Fruit fly (Drosophila melanogaster): ENCODE results near the gene CG43740.

Gene CG43740

DNA sequence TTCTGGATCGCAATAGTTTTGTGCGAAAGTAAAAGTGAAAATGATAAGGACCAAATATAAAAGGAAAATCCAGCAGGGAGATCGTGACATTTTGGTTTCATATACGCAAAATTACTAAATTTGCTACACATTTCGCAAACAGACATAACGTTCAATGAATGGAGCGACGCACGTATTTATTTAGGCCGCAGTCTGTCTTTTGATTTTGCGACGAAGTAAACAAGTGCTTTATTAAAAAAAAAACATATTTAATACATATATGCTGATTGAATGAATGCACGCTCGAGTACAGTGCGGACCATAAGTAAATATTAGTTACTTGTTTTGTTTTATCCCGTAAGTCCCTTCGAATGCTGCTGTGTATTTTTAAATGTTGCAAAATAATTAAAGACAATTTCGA, 33.9 kb downstream of the CG43740 start, which contains the start of gene CG32679:
Gene CG32679, minus strand, starts transcription at position 101 of the 400 bp plus-strand sequence.
- TF ChIP-seq usp (GFP tag; optimal IDR thresholded peaks at IDR 0.05) (no peak), psq (optimal IDR thresholded peaks at IDR 0.05) (no peak), EcR (GFP tag; optimal IDR thresholded peaks at IDR 0.05) (no peak), Dll (optimal IDR thresholded peaks at IDR 0.05) (no peak), pan (optimal IDR thresholded peaks at IDR 0.05) (no peak), CG8478 (optimal IDR thresholded peaks at IDR 0.05) (no peak)

DNA sequence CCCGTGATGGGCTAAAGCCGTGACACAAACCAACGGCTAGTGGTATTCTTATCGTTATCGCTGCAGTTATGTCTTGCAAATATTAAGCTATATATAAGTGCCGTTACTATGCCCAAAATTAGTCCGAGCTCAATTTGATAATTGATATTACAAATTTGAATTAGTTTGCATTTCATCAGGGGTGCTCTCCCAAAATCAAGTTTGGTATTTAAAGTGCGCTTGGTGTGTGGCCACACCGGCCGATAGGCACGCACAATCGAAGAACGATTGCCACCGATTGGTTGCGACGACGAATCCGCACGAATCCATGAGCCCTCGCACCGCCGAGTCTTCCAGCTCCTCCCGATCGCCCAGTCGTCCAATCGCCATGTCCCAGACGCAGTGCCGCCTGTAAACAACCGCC, 34.4 kb downstream of the CG43740 start, which contains the start of gene CG17841:
Gene CG17841, plus strand, starts transcription at position 252 of the 403 bp plus-strand sequence.
- no peak for TF ChIP-seq psq (optimal IDR thresholded peaks at IDR 0.05)
- TF ChIP-seq Dll (optimal IDR thresholded peaks at IDR 0.05) = no peak
- no peak for TF ChIP-seq pan (optimal IDR thresholded peaks at IDR 0.05)
- TF ChIP-seq EcR (GFP tag; optimal IDR thresholded peaks at IDR 0.05) = no peak
- no peak for TF ChIP-seq usp (GFP tag; optimal IDR thresholded peaks at IDR 0.05)
- TF ChIP-seq CG8478 (optimal IDR thresholded peaks at IDR 0.05) = no peak

DNA sequence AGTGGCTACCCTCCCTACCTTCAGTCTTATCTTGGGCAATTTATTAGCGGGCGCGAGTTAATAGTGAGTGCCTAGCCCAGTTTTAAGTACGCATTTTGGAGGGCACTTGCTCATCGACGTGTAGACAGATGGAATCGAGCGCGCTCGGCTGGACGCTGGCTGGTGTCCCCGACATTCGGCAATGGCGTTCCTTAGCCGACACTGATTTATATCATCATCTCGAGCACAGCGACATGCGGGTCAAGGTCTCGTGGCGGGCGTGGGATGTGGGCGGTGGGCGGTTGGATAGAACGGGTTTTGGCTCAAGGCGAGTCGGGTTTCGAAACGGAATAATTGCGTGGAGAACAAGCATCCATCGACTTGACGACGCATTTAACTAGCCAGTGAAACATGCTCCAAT, 35.9 kb downstream of the CG43740 start:
- TF ChIP-seq psq (optimal IDR thresholded peaks at IDR 0.05) = no peak
- no peak for TF ChIP-seq Dll (optimal IDR thresholded peaks at IDR 0.05)

DNA sequence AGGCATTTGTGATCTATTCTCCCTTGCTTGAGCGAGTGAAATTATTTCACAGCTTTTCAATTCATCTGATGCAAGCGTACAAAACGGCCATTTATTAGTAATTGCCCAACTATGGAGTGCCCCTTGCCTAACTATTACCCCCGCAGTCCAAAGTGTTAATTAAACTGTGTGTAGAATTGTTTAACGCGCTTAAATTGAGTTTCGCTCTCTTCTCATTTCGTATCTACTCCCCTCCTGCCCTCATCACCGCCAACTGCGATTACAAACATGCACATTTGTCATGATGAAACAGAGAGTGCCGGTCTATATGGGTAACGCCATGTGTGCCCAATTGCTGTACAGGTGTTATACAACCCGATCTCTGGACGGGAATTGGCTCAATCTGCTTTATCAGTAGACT, 36.3 kb downstream of the CG43740 start:
- TF ChIP-seq Dll (optimal IDR thresholded peaks at IDR 0.05) (no peak), usp (GFP tag; optimal IDR thresholded peaks at IDR 0.05) (no peak), CG8478 (optimal IDR thresholded peaks at IDR 0.05) (no peak), pan (optimal IDR thresholded peaks at IDR 0.05) (no peak), psq (optimal IDR thresholded peaks at IDR 0.05) (no peak), EcR (GFP tag; optimal IDR thresholded peaks at IDR 0.05) (no peak)

DNA sequence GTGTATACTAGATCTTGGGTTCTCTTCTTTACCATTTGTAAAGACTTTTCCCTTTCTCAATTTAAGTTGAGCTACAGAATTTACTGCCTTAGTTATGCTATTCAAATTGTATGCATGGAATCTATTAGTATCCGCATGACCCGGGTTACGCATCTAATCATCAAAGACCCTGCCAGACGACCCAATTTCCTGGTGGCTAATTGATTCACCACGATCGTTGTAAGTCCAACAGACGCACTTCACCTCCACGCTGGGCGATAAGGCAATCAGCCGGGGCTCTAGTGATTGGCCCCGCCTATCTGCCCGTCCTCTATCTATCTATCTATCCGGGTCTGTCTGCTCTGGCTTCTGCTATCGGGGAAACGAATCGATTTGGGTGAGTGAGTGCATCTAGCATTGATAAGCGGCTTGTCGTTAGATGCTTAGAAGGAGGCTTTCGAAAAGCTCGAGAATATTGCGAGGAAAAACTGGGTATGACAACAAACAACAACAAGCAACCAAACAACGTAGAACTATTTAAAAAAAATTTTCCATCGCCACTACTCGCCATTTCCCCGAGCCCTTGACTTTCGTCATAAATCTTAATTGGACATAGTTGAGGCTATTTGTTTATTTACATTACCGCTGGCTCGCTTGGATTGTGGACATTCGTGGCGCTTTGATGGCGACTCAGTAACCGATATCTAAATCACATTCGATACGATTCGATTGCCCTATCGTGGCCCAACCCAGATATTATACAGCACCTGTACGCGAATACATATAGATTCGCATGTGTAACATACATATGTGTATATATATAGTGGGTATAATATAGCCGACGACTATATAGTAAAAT, 37.0 kb downstream of the CG43740 start:
- TF ChIP-seq pan (optimal IDR thresholded peaks at IDR 0.05) = no peak
- TF ChIP-seq usp (GFP tag; optimal IDR thresholded peaks at IDR 0.05) = no peak
- no peak for TF ChIP-seq psq (optimal IDR thresholded peaks at IDR 0.05)
- no peak for TF ChIP-seq EcR (GFP tag; optimal IDR thresholded peaks at IDR 0.05)
- no peak for TF ChIP-seq CG8478 (optimal IDR thresholded peaks at IDR 0.05)
- TF ChIP-seq Dll (optimal IDR thresholded peaks at IDR 0.05) = no peak

DNA sequence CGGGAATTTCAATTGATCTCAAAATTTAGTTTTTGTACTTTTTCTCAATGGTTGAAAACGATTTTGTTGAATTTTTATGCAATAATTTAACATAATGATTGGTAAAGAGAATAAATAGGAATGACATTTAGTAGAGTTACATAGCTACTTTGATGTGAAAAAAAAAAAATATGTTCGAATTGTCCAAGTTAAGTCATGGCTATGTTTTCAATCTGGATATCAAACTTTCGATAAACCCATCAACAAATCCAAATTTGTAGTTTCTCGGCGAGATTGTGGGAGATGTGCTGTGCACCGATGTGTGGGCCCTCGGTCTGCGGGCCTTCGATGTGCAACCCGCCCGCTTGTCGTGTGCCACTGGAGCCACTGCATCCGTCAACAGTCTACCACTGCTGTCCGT, 41.8 kb downstream of the CG43740 start, which contains the start of the genes CG32686 and CG2898:
Gene CG32686, minus strand, starts transcription at position 101 of the 400 bp plus-strand sequence.
Gene CG2898, plus strand, starts transcription at position 159 of the 400 bp plus-strand sequence.
- TF ChIP-seq EcR (GFP tag; optimal IDR thresholded peaks at IDR 0.05) (no peak), usp (GFP tag; optimal IDR thresholded peaks at IDR 0.05) (no peak), Dll (optimal IDR thresholded peaks at IDR 0.05) (no peak), psq (optimal IDR thresholded peaks at IDR 0.05) (no peak)

DNA sequence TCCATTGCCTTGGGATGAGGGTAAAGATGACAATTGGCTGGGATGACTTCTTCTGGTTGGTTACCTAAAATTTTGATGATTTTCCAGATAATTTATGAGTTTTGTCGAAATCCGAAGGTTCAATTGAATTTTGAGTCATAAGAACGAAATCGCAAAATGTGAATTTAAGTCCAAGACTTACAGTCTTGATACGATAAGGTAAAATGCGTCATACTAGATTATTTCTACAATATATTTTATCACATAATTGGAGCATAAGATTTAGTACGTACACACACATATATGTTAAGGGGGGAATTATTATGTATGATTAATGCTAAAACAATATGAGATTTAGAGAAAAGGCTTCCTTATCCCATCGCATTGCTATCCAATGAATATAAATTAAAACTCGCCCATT, 47.8 kb downstream of the CG43740 start, which contains the start of gene CG32681:
Gene CG32681, minus strand, starts transcription at position 101 of the 400 bp plus-strand sequence.
- TF ChIP-seq CG8478 (optimal IDR thresholded peaks at IDR 0.05) = no peak
- no peak for TF ChIP-seq pan (optimal IDR thresholded peaks at IDR 0.05)
- no peak for TF ChIP-seq EcR (GFP tag; optimal IDR thresholded peaks at IDR 0.05)
- no peak for TF ChIP-seq psq (optimal IDR thresholded peaks at IDR 0.05)
- TF ChIP-seq usp (GFP tag; optimal IDR thresholded peaks at IDR 0.05) = no peak
- TF ChIP-seq Dll (optimal IDR thresholded peaks at IDR 0.05) = no peak

DNA sequence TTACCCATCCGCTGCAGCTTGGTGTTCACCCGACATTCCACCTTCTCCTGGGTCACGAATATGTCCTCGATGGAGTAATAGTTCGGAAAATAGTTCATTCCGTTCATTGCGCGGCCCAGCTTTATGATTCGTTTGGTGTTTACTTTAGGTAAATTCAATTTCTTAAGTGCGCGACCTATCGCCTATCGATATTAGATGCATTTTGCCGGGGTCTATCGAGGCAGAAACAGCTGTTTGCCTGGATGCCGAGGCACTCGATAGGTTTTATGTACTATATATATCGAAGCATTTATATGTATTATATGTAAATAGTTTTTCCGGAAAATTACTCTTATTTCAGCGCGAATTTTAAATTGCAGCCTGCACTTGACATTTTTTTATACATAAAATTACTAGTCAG, 51.5 kb downstream of the CG43740 start:
- TF ChIP-seq CG8478 (optimal IDR thresholded peaks at IDR 0.05) (no peak), psq (optimal IDR thresholded peaks at IDR 0.05) (no peak), Dll (optimal IDR thresholded peaks at IDR 0.05) (no peak), pan (optimal IDR thresholded peaks at IDR 0.05) (no peak), usp (GFP tag; optimal IDR thresholded peaks at IDR 0.05) (no peak)

DNA sequence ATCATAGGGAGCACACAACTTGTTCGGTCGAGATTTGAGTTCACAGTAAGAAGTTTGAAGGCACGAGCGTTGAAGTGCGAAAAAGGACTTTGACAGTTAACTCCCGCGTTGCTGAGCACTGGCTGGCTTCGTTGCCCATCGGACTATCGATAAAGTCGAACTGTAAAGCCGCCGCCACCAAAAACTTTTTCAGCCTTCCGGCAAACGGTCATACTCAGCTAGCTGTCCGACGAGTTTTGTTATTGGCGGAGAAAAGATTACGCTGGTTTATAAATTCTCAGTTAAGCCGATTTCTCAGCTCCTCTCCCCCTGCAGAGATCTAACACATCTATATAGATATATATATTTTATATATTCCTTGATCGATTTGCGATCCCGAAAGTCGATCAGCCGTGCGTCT, 52.3 kb downstream of the CG43740 start, which contains the start of the genes Psf3 and flw:
Gene Psf3, minus strand, starts transcription at position 105 of the 400 bp plus-strand sequence.
Gene flw, plus strand, starts transcription at position 204 of the 400 bp plus-strand sequence.
- TF ChIP-seq psq (optimal IDR thresholded peaks at IDR 0.05) (no peak), CG8478 (optimal IDR thresholded peaks at IDR 0.05) (no peak), EcR (GFP tag; optimal IDR thresholded peaks at IDR 0.05) (no peak), Dll (optimal IDR thresholded peaks at IDR 0.05) (no peak), pan (optimal IDR thresholded peaks at IDR 0.05) (no peak), usp (GFP tag; optimal IDR thresholded peaks at IDR 0.05) (no peak)

DNA sequence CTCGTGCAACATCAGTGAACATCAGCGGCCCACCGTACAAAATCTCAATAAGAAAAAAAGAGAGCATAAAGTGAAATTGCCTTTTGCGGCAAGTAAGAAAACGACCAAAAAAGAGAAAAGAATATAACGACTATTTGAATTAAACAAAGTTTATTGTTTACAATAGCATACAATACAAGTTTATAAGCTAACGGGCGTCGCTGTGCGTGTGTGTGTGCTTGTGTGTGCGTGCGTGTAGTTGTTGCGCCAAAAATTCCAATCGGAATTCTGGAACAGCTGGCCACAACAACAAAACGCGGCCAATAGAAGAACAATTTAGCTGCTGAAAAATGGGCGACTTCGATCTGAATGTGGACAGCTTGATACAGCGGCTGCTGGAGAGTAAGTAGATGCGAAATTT, 52.7 kb downstream of the CG43740 start:
- no peak for TF ChIP-seq usp (GFP tag; optimal IDR thresholded peaks at IDR 0.05)
- no peak for TF ChIP-seq psq (optimal IDR thresholded peaks at IDR 0.05)
- TF ChIP-seq Dll (optimal IDR thresholded peaks at IDR 0.05) = no peak
- TF ChIP-seq pan (optimal IDR thresholded peaks at IDR 0.05) = no peak
- no peak for TF ChIP-seq EcR (GFP tag; optimal IDR thresholded peaks at IDR 0.05)
- TF ChIP-seq CG8478 (optimal IDR thresholded peaks at IDR 0.05) = no peak

DNA sequence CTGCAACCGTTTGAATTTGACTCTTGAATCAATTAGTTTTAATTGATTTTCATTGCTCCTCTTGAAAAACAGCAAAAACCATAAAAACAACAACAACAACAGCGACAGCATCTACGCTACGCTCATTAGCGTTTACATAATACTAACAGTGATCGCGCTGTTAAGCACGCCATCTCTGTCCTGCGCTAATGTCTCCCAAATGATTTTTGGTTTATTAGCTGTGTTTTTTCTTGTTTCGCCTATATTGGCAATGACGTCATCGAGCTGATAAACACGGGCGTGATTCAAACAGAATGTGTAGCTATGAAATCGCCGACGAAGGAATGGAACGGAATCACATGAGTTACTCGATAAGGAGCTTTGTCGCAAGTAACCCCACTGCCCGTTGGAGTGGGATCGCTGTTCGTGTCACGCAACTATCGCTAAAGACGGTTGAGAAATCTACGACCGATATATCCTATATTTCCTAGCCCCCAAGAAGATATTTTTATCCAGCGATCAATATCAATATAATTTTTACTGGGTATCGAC, 53.4 kb downstream of the CG43740 start:
- no peak for TF ChIP-seq Dll (optimal IDR thresholded peaks at IDR 0.05)
- TF ChIP-seq pan (optimal IDR thresholded peaks at IDR 0.05) = no peak
- no peak for TF ChIP-seq usp (GFP tag; optimal IDR thresholded peaks at IDR 0.05)
- no peak for TF ChIP-seq EcR (GFP tag; optimal IDR thresholded peaks at IDR 0.05)
- TF ChIP-seq psq (optimal IDR thresholded peaks at IDR 0.05) = no peak
- TF ChIP-seq CG8478 (optimal IDR thresholded peaks at IDR 0.05) = no peak

DNA sequence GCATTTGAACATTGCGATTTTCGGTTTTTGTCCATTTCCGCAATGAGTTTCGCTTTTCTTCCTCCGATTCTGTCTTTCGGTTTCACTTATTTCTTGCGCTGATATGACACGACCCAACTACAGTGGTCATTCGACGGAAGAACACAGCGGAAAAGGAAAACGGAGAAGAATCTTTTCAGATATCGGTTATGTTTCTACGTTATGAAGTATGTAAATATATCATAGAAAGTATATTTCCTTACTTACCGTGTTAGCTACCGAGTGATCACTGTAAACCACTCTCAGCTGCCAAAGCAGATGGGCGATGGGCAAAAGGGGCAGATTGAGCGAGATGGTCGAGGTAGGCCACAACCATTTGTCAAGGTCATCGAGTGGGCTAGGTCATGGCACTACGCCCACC, 54.2 kb downstream of the CG43740 start:
- TF ChIP-seq CG8478 (optimal IDR thresholded peaks at IDR 0.05) = no peak
- no peak for TF ChIP-seq psq (optimal IDR thresholded peaks at IDR 0.05)
- no peak for TF ChIP-seq pan (optimal IDR thresholded peaks at IDR 0.05)
- TF ChIP-seq Dll (optimal IDR thresholded peaks at IDR 0.05) = no peak
- TF ChIP-seq usp (GFP tag; optimal IDR thresholded peaks at IDR 0.05) = no peak
- no peak for TF ChIP-seq EcR (GFP tag; optimal IDR thresholded peaks at IDR 0.05)

Data from whole organism.